Worm (Caenorhabditis elegans) whole organism, L1 larva: ENCODE measurements around the gene insc-1.

ENCODE experiments used
- C04F5.9 ChIP-seq: sonication (generic microtip); optimal IDR thresholded peaks from 2 replicates; lab custom pipeline; 2016; ENCODE audit warnings: missing genetic modification characterization, missing compliant biosample characterization
- C16A3.4 ChIP-seq: fragments of 150-350 bp; optimal IDR thresholded peaks from 2 replicates; lab custom pipeline; 2014; ENCODE audit warnings: missing biosample characterization, missing genetic modification characterization
- Y116A8C.19 ChIP-seq: sonication (generic microtip); optimal IDR thresholded peaks from 2 replicates; lab custom pipeline; 2016; ENCODE audit warnings: missing compliant biosample characterization, missing genetic modification characterization, borderline replicate concordance
- aha-1 ChIP-seq: fragments of 150-350 bp; optimal IDR thresholded peaks from 2 replicates; lab custom pipeline; 2014; ENCODE audit warnings: missing biosample characterization, missing genetic modification characterization
- alr-1 ChIP-seq: fragments of 200-800 bp; sonication (Bioruptor generic); optimal IDR thresholded peaks from 2 replicates; lab custom pipeline; 2018; ENCODE audit warnings: borderline replicate concordance, mild to moderate bottlenecking, missing genetic modification characterization, missing compliant biosample characterization
- ama-1 ChIP-seq: fragments of 150-350 bp; optimal IDR thresholded peaks from 2 replicates; lab custom pipeline; 2014
- blmp-1 ChIP-seq: fragments of 150-350 bp; optimal IDR thresholded peaks from 2 replicates; lab custom pipeline; 2014; ENCODE audit warnings: missing biosample characterization, missing genetic modification characterization
- ceh-82 ChIP-seq, 3 experiments: fragments of 150-350 bp in 1 of 3; sonication (generic microtip) in 2 of 3; optimal IDR thresholded peaks; 2 replicates each; lab custom pipeline; 2014 to 2017; ENCODE audit warnings: missing biosample characterization in 3 of 3, missing genetic modification characterization in 3 of 3
- ces-1 ChIP-seq: fragments of 150-350 bp; optimal IDR thresholded peaks from 2 replicates; lab custom pipeline; 2014; ENCODE audit warnings: missing biosample characterization, missing genetic modification reagents, missing genetic modification characterization
- dpl-1 ChIP-seq, 3 experiments: fragments of 150-350 bp in 2 of 3; sonication (generic microtip) in 1 of 3; optimal IDR thresholded peaks; 2 replicates each; lab custom pipeline; 2014 to 2017; ENCODE audit warnings: missing biosample characterization in 3 of 3, missing genetic modification characterization in 3 of 3, missing genetic modification reagents in 3 of 3
- dsc-1 ChIP-seq: sonication (generic microtip); optimal IDR thresholded peaks from 2 replicates; lab custom pipeline; 2016; ENCODE audit warnings: mild to moderate bottlenecking, missing genetic modification characterization, missing compliant biosample characterization
- egl-13 ChIP-seq: sonication (generic microtip); optimal IDR thresholded peaks from 2 replicates; lab custom pipeline; 2016; ENCODE audit warnings: missing genotype, missing genetic modification reagents, missing genetic modification characterization, missing compliant biosample characterization
- egl-27 ChIP-seq, 2 experiments: fragments of 150-350 bp in 1 of 2; sonication (generic microtip); optimal IDR thresholded peaks; 3 replicates each; lab custom pipeline; 2017 to 2018; ENCODE audit warnings: missing biosample characterization in 2 of 2, missing genetic modification characterization in 2 of 2, missing genetic modification reagents in 2 of 2
- elt-2 ChIP-seq: sonication (generic microtip); optimal IDR thresholded peaks from 2 replicates; lab custom pipeline; 2016; ENCODE audit warnings: missing genetic modification characterization, mild to moderate bottlenecking, inconsistent platforms, missing compliant biosample characterization, missing genetic modification reagents
- elt-3 ChIP-seq, 6 experiments: fragments of 150-350 bp in 1 of 6; sonication (generic microtip); optimal IDR thresholded peaks; 2 replicates each; lab custom pipeline; 2017 to 2018; ENCODE audit warnings: missing biosample characterization in 6 of 6, missing genetic modification characterization in 6 of 6, inconsistent platforms in 1 of 6
- fkh-10 ChIP-seq: sonication (generic microtip); optimal IDR thresholded peaks from 2 replicates; lab custom pipeline; 2017; ENCODE audit warnings: missing biosample characterization, missing genetic modification reagents, missing genetic modification characterization
- fos-1 ChIP-seq: fragments of 150-350 bp; optimal IDR thresholded peaks from 2 replicates; lab custom pipeline; 2014; ENCODE audit warnings: missing biosample characterization, missing genetic modification characterization
- grh-1 ChIP-seq: fragments of 200-800 bp; sonication (Bioruptor generic); IDR thresholded peaks from 2 replicates; pipeline ENCODE4 v1.3.6; 2022; ENCODE audit warnings: missing genetic modification reagents, missing genetic modification characterization, missing compliant biosample characterization
- jun-1 ChIP-seq: fragments of 150-350 bp; optimal IDR thresholded peaks from 2 replicates; lab custom pipeline; 2014; ENCODE audit warnings: missing biosample characterization, missing genetic modification reagents, missing genetic modification characterization
- lin-14 ChIP-seq: fragments of 200-800 bp; sonication (Bioruptor generic); optimal IDR thresholded peaks from 2 replicates; lab custom pipeline; 2018; ENCODE audit warnings: mild to moderate bottlenecking, missing genetic modification characterization, moderate library complexity, missing compliant biosample characterization
- lin-35 ChIP-seq, 2 experiments: fragments of 150-350 bp; optimal IDR thresholded peaks; 2 replicates each; lab custom pipeline; 2014; ENCODE audit warnings: missing biosample characterization in 2 of 2, missing genetic modification characterization in 2 of 2, missing genetic modification reagents in 2 of 2
- mep-1 ChIP-seq: fragments of 150-350 bp; optimal IDR thresholded peaks from 2 replicates; lab custom pipeline; 2014; ENCODE audit warnings: missing biosample characterization, missing genetic modification characterization
- nhr-12 ChIP-seq: sonication (generic microtip); optimal IDR thresholded peaks from 2 replicates; lab custom pipeline; 2017; ENCODE audit warnings: missing biosample characterization, missing genetic modification characterization
- nhr-20 ChIP-seq: sonication (generic microtip); optimal IDR thresholded peaks from 2 replicates; lab custom pipeline; 2016; ENCODE audit warnings: mild to moderate bottlenecking, missing genetic modification characterization, missing compliant biosample characterization
- nhr-237 ChIP-seq: fragments of 150-350 bp; optimal IDR thresholded peaks from 2 replicates; lab custom pipeline; 2014; ENCODE audit warnings: missing biosample characterization, missing genetic modification characterization
- nhr-28 ChIP-seq: fragments of 150-350 bp; optimal IDR thresholded peaks from 2 replicates; lab custom pipeline; 2014; ENCODE audit warnings: missing biosample characterization, missing genetic modification characterization
- nhr-47 ChIP-seq: sonication (generic microtip); optimal IDR thresholded peaks from 2 replicates; lab custom pipeline; 2016; ENCODE audit warnings: mild to moderate bottlenecking, missing genetic modification characterization, moderate library complexity, missing compliant biosample characterization
- nhr-71 ChIP-seq: sonication (generic microtip); optimal IDR thresholded peaks from 2 replicates; lab custom pipeline; 2016; ENCODE audit warnings: mild to moderate bottlenecking, missing genetic modification characterization, moderate library complexity, missing compliant biosample characterization
- nhr-77 ChIP-seq: fragments of 150-350 bp; optimal IDR thresholded peaks from 2 replicates; lab custom pipeline; 2014; ENCODE audit warnings: missing biosample characterization, missing genetic modification characterization
- nhr-84 ChIP-seq: sonication (generic microtip); optimal IDR thresholded peaks from 2 replicates; lab custom pipeline; 2017; ENCODE audit warnings: missing biosample characterization, missing genetic modification characterization
- nhr-85 ChIP-seq: sonication (generic microtip); peaks from one replicate; lab custom pipeline; 2016; ENCODE audit warnings: missing genetic modification characterization, inconsistent platforms, missing compliant biosample characterization
- nhr-90 ChIP-seq: sonication (generic microtip); optimal IDR thresholded peaks from 2 replicates; lab custom pipeline; 2016; ENCODE audit warnings: mild to moderate bottlenecking, missing genetic modification characterization, missing compliant biosample characterization; ENCODE audit not compliant: poor library complexity
- pax-3 ChIP-seq: fragments of 200-800 bp; sonication (Bioruptor generic); optimal IDR thresholded peaks from 2 replicates; lab custom pipeline; 2018; ENCODE audit warnings: mild to moderate bottlenecking, missing genetic modification characterization, moderate library complexity, missing compliant biosample characterization
- rnt-1 ChIP-seq: sonication (generic microtip); optimal IDR thresholded peaks from 2 replicates; lab custom pipeline; 2016; ENCODE audit warnings: mild to moderate bottlenecking, missing genetic modification characterization, moderate library complexity, missing compliant biosample characterization
- skn-1 ChIP-seq: fragments of 150-350 bp; optimal IDR thresholded peaks from 2 replicates; lab custom pipeline; 2014; ENCODE audit warnings: missing biosample characterization, missing genetic modification characterization
- snpc-4 ChIP-seq: fragments of 150-350 bp; optimal IDR thresholded peaks from 2 replicates; lab custom pipeline; 2014; ENCODE audit warnings: missing biosample characterization, missing genetic modification characterization
- sox-4 ChIP-seq: sonication (generic microtip); optimal IDR thresholded peaks from 2 replicates; lab custom pipeline; 2016; ENCODE audit warnings: missing genetic modification characterization, missing compliant biosample characterization
- sptf-1 ChIP-seq: fragments of 150-350 bp; optimal IDR thresholded peaks from 2 replicates; lab custom pipeline; 2014; ENCODE audit warnings: missing biosample characterization, missing genetic modification characterization
- sup-37 ChIP-seq: fragments of 200-800 bp; sonication (Bioruptor generic); optimal IDR thresholded peaks from 2 replicates; lab custom pipeline; 2018; ENCODE audit warnings: mild to moderate bottlenecking, missing genetic modification characterization, missing compliant biosample characterization
- unc-130 ChIP-seq: fragments of 150-350 bp; optimal IDR thresholded peaks from 2 replicates; lab custom pipeline; 2017; ENCODE audit warnings: missing biosample characterization, missing genetic modification characterization, inconsistent platforms
- unc-30 ChIP-seq: sonication (generic microtip); optimal IDR thresholded peaks from 2 replicates; lab custom pipeline; 2017; ENCODE audit warnings: missing biosample characterization, missing genetic modification characterization
- unc-62 ChIP-seq: fragments of 150-350 bp; optimal IDR thresholded peaks from 2 replicates; lab custom pipeline; 2014; ENCODE audit warnings: missing biosample characterization, missing genetic modification reagents, missing genetic modification characterization
- unc-98 ChIP-seq: fragments of 200-800 bp; sonication (Bioruptor generic); IDR thresholded peaks from 2 replicates; pipeline ENCODE4 v1.3.6; 2022; ENCODE audit warnings: missing genetic modification characterization, missing compliant biosample characterization
- xbp-1 ChIP-seq: sonication (generic microtip); optimal IDR thresholded peaks from 2 replicates; lab custom pipeline; 2016; ENCODE audit warnings: missing genetic modification characterization, missing compliant biosample characterization
- zag-1 ChIP-seq: fragments of 150-350 bp; optimal IDR thresholded peaks from 2 replicates; lab custom pipeline; 2014; ENCODE audit warnings: missing biosample characterization, missing genetic modification characterization
- zip-4 ChIP-seq: fragments of 200-800 bp; sonication (Bioruptor generic); optimal IDR thresholded peaks from 2 replicates; lab custom pipeline; 2018; ENCODE audit warnings: mild to moderate bottlenecking, missing genetic modification characterization, moderate library complexity, missing compliant biosample characterization
- ztf-11 ChIP-seq, 2 experiments: sonication (generic microtip); optimal IDR thresholded peaks; 2 replicates each; lab custom pipeline; 2016 to 2017; ENCODE audit warnings: missing genetic modification characterization in 2 of 2, missing biosample characterization in 1 of 2, missing compliant biosample characterization in 1 of 2
- ztf-4 ChIP-seq: fragments of 150-350 bp; optimal IDR thresholded peaks from 2 replicates; lab custom pipeline; 2014; ENCODE audit warnings: missing biosample characterization, missing genetic modification characterization

insc-1 gene

ce11 chrII:7326997-7327396 lies 31.7 kb upstream of the insc-1 start (continued):
- TF ChIP-seq egl-13 (tag; lab: Kevin White, UChicago) (peak; percentile 17), zip-4 (GFP tag; lab: Kevin White, UChicago) (no peak), dsc-1 (peak; percentile 38), fos-1 (no peak), lin-35 (GFP tag; optimal IDR thresholded peaks at IDR 0.05; lab: Kevin White, UChicago) (peak in 1 of 2 experiments; percentile 10), lin-14 (peak; percentile 89), mep-1 (tag; lab: Kevin White, UChicago) (peak; percentile 25), C04F5.9 (no peak), ceh-82 (tag; optimal IDR thresholded peaks at IDR 0.05; lab: Kevin White, UChicago) (peak; percentile 50 to 68 (median 57)), unc-98 (GFP tag; lab: Robert Waterston, UW) (no peak), fkh-10 (GFP tag; lab: Kevin White, UChicago) (peak; percentile 59), nhr-47 (tag; lab: Kevin White, UChicago) (peak; percentile 64), blmp-1 (tag; lab: Kevin White, UChicago) (no peak), xbp-1 (tag; lab: Kevin White, UChicago) (peak; percentile 43), ztf-11 (tag; optimal IDR thresholded peaks at IDR 0.05; lab: Kevin White, UChicago) (peak in 1 of 2 experiments; percentile 4), nhr-12 (tag; lab: Kevin White, UChicago) (no peak), nhr-90 (tag; lab: Kevin White, UChicago) (no peak), grh-1 (GFP tag; lab: Robert Waterston, UW) (no peak)

DNA sequence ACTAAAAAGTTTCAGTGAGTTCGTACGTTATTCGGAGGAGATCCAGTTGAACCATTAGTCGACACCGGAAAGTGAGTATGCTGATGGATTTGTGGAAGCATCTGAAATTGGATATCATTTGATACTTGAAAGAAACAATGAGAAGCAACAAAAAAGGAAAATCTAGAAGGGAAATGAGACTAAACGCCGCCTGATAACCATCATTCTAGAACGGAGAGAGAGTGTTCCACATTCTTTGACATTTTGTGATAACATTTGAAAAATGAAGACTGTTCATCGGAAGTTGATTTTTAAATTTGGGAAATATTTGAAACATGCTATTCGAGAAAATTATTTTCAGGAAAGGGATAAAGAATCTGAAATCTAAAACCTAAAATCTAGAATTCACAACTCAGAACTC lies 27.5 kb upstream of the insc-1 start, which contains the start of gene npax-1:
Gene npax-1 (minus strand): TSS at position 101 of the 400 bp plus-strand sequence.
- TF ChIP-seq egl-27 (tag; optimal IDR thresholded peaks at IDR 0.05; lab: Kevin White, UChicago) (no peak), grh-1 (GFP tag; lab: Robert Waterston, UW) (no peak), nhr-20 (tag; lab: Kevin White, UChicago) (no peak), unc-30 (tag; lab: Kevin White, UChicago) (no peak), nhr-71 (tag; lab: Kevin White, UChicago) (no peak), sptf-1 (no peak)

DNA sequence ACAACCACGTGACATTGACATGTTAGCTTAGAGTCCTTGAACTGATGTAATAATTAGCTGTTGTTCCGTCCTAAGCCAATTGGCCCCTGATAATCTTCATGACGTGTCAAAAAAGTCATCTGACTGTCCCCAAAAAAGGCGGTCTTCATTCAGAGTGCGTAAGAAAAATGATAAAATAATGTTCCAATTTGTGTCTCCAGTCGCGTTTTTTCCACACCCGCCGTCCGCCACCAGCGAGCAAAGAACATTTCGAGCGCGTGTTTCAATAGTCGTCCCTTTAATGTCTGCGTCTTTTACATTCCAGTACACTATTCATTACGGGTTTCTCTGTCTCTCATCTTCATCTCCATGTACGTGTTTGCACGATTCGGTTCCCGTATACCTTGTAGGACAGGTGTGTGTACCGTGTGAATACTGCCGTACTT lies 21.2 kb upstream of the insc-1 start:
- no peak for TF ChIP-seq aha-1 (tag; lab: Kevin White, UChicago)
- no peak for TF ChIP-seq Y116A8C.19 (tag; lab: Kevin White, UChicago)
- peak; percentile 34 for TF ChIP-seq ama-1
- TF ChIP-seq dpl-1 (GFP tag; optimal IDR thresholded peaks at IDR 0.05; lab: Kevin White, UChicago), result peak in 2 of 3 experiments; percentile 10 to 31
- no peak for TF ChIP-seq snpc-4 (tag; lab: Kevin White, UChicago)
- TF ChIP-seq nhr-47 (tag; lab: Kevin White, UChicago), result peak; percentile 82
- peak; percentile 84 for TF ChIP-seq unc-130
- no peak for TF ChIP-seq unc-62 (GFP tag; lab: Kevin White, UChicago)
- TF ChIP-seq ces-1, result no peak
- no peak for TF ChIP-seq nhr-84 (tag; lab: Kevin White, UChicago)
- peak; percentile 89 for TF ChIP-seq elt-2 (tag; lab: Kevin White, UChicago)
- TF ChIP-seq nhr-20 (tag; lab: Kevin White, UChicago), result peak; percentile 95
- TF ChIP-seq ztf-4, result peak; percentile 68
- TF ChIP-seq zag-1 (tag; lab: Kevin White, UChicago), result no peak
- TF ChIP-seq unc-30 (tag; lab: Kevin White, UChicago), result no peak
- TF ChIP-seq pax-3, result peak; percentile 72
- TF ChIP-seq sox-4 (tag; lab: Kevin White, UChicago), result peak; percentile 36
- TF ChIP-seq grh-1 (GFP tag; lab: Robert Waterston, UW), result peak; percentile 72
- peak; percentile 57 for TF ChIP-seq C16A3.4 (tag; lab: Kevin White, UChicago)
- TF ChIP-seq jun-1 (tag; lab: Kevin White, UChicago), result peak; percentile 57
- TF ChIP-seq sup-37 (GFP tag; lab: Kevin White, UChicago), result no peak
- no peak for TF ChIP-seq fkh-10 (GFP tag; lab: Kevin White, UChicago)
- TF ChIP-seq blmp-1 (tag; lab: Kevin White, UChicago), result peak; percentile 81
- peak; percentile 99 for TF ChIP-seq nhr-85 (tag; lab: Kevin White, UChicago)
- no peak for TF ChIP-seq alr-1
- TF ChIP-seq nhr-90 (tag; lab: Kevin White, UChicago), result peak; percentile 89
- TF ChIP-seq skn-1 (tag; lab: Kevin White, UChicago), result no peak
- TF ChIP-seq nhr-28 (tag; lab: Kevin White, UChicago), result no peak
- TF ChIP-seq nhr-71 (tag; lab: Kevin White, UChicago), result peak; percentile 92
- TF ChIP-seq elt-3 (tag; optimal IDR thresholded peaks at IDR 0.05; lab: Kevin White, UChicago), result peak in 5 of 6 experiments; percentile 15 to 95 (median 48)
- TF ChIP-seq nhr-77 (tag; lab: Kevin White, UChicago), result peak; percentile 27
- peak; percentile 30 for TF ChIP-seq rnt-1 (tag; lab: Kevin White, UChicago)
- peak; percentile 45 for TF ChIP-seq nhr-237 (tag; lab: Kevin White, UChicago)
